Worm (Caenorhabditis elegans) whole organism, L3 larva: ENCODE results near the gene clp-6.

Experiments used
- R02D3.7 ChIP-seq: fragments of 150-350 bp; optimal IDR thresholded peaks from 2 replicates; lab custom pipeline; 2014; ENCODE audit warnings: missing biosample characterization, missing genetic modification characterization
- ZK546.5 ChIP-seq: sonication (generic microtip); optimal IDR thresholded peaks from 2 replicates; lab custom pipeline; 2017; ENCODE audit warnings: missing biosample characterization, missing genetic modification characterization
- aly-2 ChIP-seq: fragments of 150-350 bp; optimal IDR thresholded peaks from 2 replicates; lab custom pipeline; 2014; ENCODE audit warnings: missing biosample characterization, missing genetic modification characterization
- ceh-16 ChIP-seq: sonication (generic microtip); optimal IDR thresholded peaks from 2 replicates; lab custom pipeline; 2017; ENCODE audit warnings: missing biosample characterization, missing genetic modification characterization
- ceh-28 ChIP-seq: fragments of 150-350 bp; optimal IDR thresholded peaks from 2 replicates; lab custom pipeline; 2014; ENCODE audit warnings: missing biosample characterization, missing genetic modification reagents, missing genetic modification characterization
- ceh-82 ChIP-seq: fragments of 150-350 bp; optimal IDR thresholded peaks from 2 replicates; lab custom pipeline; 2014; ENCODE audit warnings: missing biosample characterization, missing genetic modification characterization
- ceh-9 ChIP-seq: sonication (generic microtip); optimal IDR thresholded peaks from 2 replicates; lab custom pipeline; 2018; ENCODE audit warnings: missing biosample characterization, missing genetic modification characterization
- daf-12 ChIP-seq: fragments of 150-350 bp; optimal IDR thresholded peaks from 2 replicates; lab custom pipeline; 2014; ENCODE audit warnings: missing biosample characterization, missing genetic modification reagents, missing genetic modification characterization
- egl-5 ChIP-seq: fragments of 150-350 bp; optimal IDR thresholded peaks from 2 replicates; lab custom pipeline; 2017; ENCODE audit warnings: missing biosample characterization, missing genetic modification reagents, missing genetic modification characterization, inconsistent platforms
- elt-1 ChIP-seq: fragments of 150-350 bp; optimal IDR thresholded peaks from 2 replicates; lab custom pipeline; 2014; ENCODE audit warnings: missing biosample characterization, missing genetic modification characterization
- elt-2 ChIP-seq: sonication (generic microtip); optimal IDR thresholded peaks from 2 replicates; lab custom pipeline; 2016; ENCODE audit warnings: missing genetic modification reagents, mild to moderate bottlenecking, missing genetic modification characterization, missing compliant biosample characterization
- eor-1 ChIP-seq, 2 experiments: fragments of 150-350 bp; optimal IDR thresholded peaks; 2 replicates each; lab custom pipeline; 2014 to 2018; ENCODE audit warnings: missing biosample characterization in 2 of 2, missing genetic modification characterization in 2 of 2
- fos-1 ChIP-seq: fragments of 150-350 bp; optimal IDR thresholded peaks from 2 replicates; lab custom pipeline; 2014; ENCODE audit warnings: missing biosample characterization, missing genetic modification characterization
- hmg-11 ChIP-seq: sonication (generic microtip); optimal IDR thresholded peaks from 2 replicates; lab custom pipeline; 2016; ENCODE audit warnings: missing genetic modification characterization, missing compliant biosample characterization
- jun-1 ChIP-seq: fragments of 150-350 bp; optimal IDR thresholded peaks from 2 replicates; lab custom pipeline; 2014; ENCODE audit warnings: missing biosample characterization, missing genetic modification reagents, missing genetic modification characterization
- lin-15B ChIP-seq: fragments of 150-350 bp; optimal IDR thresholded peaks from 2 replicates; lab custom pipeline; 2014; ENCODE audit warnings: missing biosample characterization, missing genetic modification characterization
- lin-39 ChIP-seq: fragments of 150-350 bp; optimal IDR thresholded peaks from 2 replicates; lab custom pipeline; 2018; ENCODE audit warnings: missing biosample characterization, missing genetic modification reagents, missing genetic modification characterization
- mdl-1 ChIP-seq: fragments of 150-350 bp; optimal IDR thresholded peaks from 2 replicates; lab custom pipeline; 2014; ENCODE audit warnings: missing biosample characterization, missing genetic modification characterization
- nfya-1 ChIP-seq: sonication (generic microtip); optimal IDR thresholded peaks from 2 replicates; lab custom pipeline; 2017; ENCODE audit warnings: missing genetic modification characterization, mild to moderate bottlenecking, missing compliant biosample characterization, antibody characterized with exemption, moderate library complexity; ENCODE audit not compliant: insufficient read depth
- nhr-12 ChIP-seq: fragments of 150-350 bp; optimal IDR thresholded peaks from 2 replicates; lab custom pipeline; 2014; ENCODE audit warnings: missing biosample characterization, missing genetic modification characterization
- nhr-23 ChIP-seq: fragments of 150-350 bp; optimal IDR thresholded peaks from 2 replicates; lab custom pipeline; 2014; ENCODE audit warnings: missing biosample characterization, missing genetic modification reagents, missing genetic modification characterization
- nhr-25 ChIP-seq: sonication (generic microtip); optimal IDR thresholded peaks from 2 replicates; lab custom pipeline; 2017; ENCODE audit warnings: missing biosample characterization, missing genetic modification characterization
- nhr-28 ChIP-seq: fragments of 150-350 bp; optimal IDR thresholded peaks from 2 replicates; lab custom pipeline; 2014; ENCODE audit warnings: missing biosample characterization, missing genetic modification characterization
- nhr-67 ChIP-seq: fragments of 150-350 bp; optimal IDR thresholded peaks from 2 replicates; lab custom pipeline; 2014; ENCODE audit warnings: missing biosample characterization, missing genetic modification characterization
- nhr-76 ChIP-seq: fragments of 150-350 bp; sonication (generic microtip); optimal IDR thresholded peaks from 5 replicates; lab custom pipeline; 2014; ENCODE audit warnings: missing biosample characterization, missing genetic modification characterization
- nhr-77 ChIP-seq: fragments of 150-350 bp; optimal IDR thresholded peaks from 2 replicates; lab custom pipeline; 2014; ENCODE audit warnings: missing biosample characterization, missing genetic modification characterization
- pqm-1 ChIP-seq: fragments of 150-350 bp; optimal IDR thresholded peaks from 2 replicates; lab custom pipeline; 2017; ENCODE audit warnings: missing biosample characterization, missing genetic modification characterization, inconsistent platforms
- sea-2 ChIP-seq: fragments of 150-350 bp; sonication (generic microtip); optimal IDR thresholded peaks from 4 replicates; lab custom pipeline; 2014; ENCODE audit warnings: missing biosample characterization, missing genetic modification reagents, missing genetic modification characterization
- skn-1 ChIP-seq: fragments of 150-350 bp; optimal IDR thresholded peaks from 2 replicates; lab custom pipeline; 2014; ENCODE audit warnings: missing biosample characterization, missing genetic modification characterization
- tbx-2 ChIP-seq: sonication (generic microtip); optimal IDR thresholded peaks from 2 replicates; lab custom pipeline; 2016; ENCODE audit warnings: mild to moderate bottlenecking, missing genetic modification characterization, missing compliant biosample characterization
- unc-39 ChIP-seq: sonication (generic microtip); optimal IDR thresholded peaks from 4 replicates; lab custom pipeline; 2017; ENCODE audit warnings: missing biosample characterization, missing genetic modification characterization
- unc-62 ChIP-seq: fragments of 150-350 bp; sonication (generic microtip); optimal IDR thresholded peaks from 4 replicates; lab custom pipeline; 2014; ENCODE audit warnings: missing biosample characterization, missing genetic modification reagents, missing genetic modification characterization
- ztf-4 ChIP-seq: fragments of 150-350 bp; optimal IDR thresholded peaks from 2 replicates; lab custom pipeline; 2014; ENCODE audit warnings: missing biosample characterization, missing genetic modification characterization

Gene clp-6

DNA sequence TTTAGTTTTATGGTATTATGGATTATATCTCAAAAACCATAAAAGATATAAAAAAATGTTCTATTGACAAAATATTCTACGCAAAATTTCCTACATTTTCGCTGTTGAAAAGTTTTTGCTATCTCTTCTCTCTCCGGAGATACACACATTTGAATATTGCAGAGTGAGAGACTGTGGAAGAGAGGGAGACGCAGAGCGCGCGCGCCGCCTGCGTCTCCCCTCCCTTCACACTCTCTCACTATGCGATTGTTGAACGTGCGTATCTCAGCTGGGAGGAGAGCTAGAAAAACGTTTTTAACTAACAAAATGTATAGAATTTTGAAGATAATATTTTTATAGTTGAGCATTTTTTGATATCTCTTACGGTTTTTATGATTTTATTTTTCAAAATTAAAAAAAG is 34.3 kb upstream of the clp-6 start:
- no peak for TF ChIP-seq fos-1 (tag; lab: Kevin White, UChicago)
- TF ChIP-seq nhr-25 (tag; lab: Kevin White, UChicago), result no peak
- no peak for TF ChIP-seq nhr-77 (tag; lab: Kevin White, UChicago)
- no peak for TF ChIP-seq elt-1 (tag; lab: Kevin White, UChicago)
- TF ChIP-seq unc-62 (GFP tag; lab: Kevin White, UChicago), result no peak
- no peak for TF ChIP-seq pqm-1 (tag; lab: Kevin White, UChicago)
- TF ChIP-seq, all 47 proteins: peak for 0

DNA sequence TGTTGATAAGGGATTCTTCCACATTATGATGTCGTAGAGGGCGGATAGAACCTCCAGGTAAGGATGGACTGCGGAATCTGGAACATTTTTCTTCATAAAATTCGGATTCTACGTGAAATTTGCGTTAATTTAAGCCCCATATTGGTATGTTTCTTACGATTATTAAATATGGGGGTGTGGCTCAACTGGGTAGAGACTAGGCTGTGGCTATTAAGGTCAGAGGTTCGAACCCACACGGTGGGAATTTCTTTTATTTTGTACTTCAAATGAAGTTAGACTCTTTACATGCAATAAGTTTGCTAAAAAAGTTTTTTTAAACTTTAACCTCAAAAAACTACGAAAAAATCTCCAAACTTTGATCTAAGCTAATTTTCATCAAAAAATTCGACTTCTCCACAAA is 30.6 kb upstream of the clp-6 start:
- TF ChIP-seq lin-39 (tag; lab: Kevin White, UChicago) (no peak), ceh-28 (tag; lab: Kevin White, UChicago) (no peak), ceh-9 (tag; lab: Kevin White, UChicago) (no peak), hmg-11 (tag; lab: Kevin White, UChicago) (no peak), aly-2 (tag; lab: Kevin White, UChicago) (no peak), ceh-16 (no peak), mdl-1 (tag; lab: Kevin White, UChicago) (no peak), nhr-77 (tag; lab: Kevin White, UChicago) (no peak), jun-1 (tag; lab: Kevin White, UChicago) (no peak)

DNA sequence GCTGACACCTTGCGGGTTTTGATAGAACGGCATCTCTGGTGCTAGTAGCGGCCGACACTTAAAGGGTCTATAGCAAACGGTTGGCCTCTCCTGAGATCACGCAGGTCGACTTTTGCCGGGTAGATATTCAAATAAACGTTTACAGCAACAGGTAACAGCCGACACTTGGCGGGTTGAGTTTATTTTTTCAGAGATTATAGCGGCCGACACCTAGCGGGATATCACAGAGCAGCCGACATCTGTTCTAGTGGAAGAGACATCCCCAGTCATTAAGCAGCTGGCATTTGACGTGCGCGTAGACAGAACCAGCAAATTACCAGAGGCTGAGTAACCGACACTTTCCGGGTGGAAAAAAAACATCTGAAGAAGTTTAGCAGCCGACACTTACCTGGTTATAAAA is 26.6 kb upstream of the clp-6 start:
- TF ChIP-seq nhr-23 (tag; lab: Kevin White, UChicago) (no peak), nhr-67 (no peak), nfya-1 (tag; lab: Kevin White, UChicago) (no peak), sea-2 (GFP tag; lab: Kevin White, UChicago) (no peak), jun-1 (tag; lab: Kevin White, UChicago) (no peak), unc-39 (tag; lab: Kevin White, UChicago) (no peak), egl-5 (no peak), eor-1 (tag; optimal IDR thresholded peaks at IDR 0.05; lab: Kevin White, UChicago) (no peak), mdl-1 (tag; lab: Kevin White, UChicago) (no peak), nhr-25 (tag; lab: Kevin White, UChicago) (no peak)

DNA sequence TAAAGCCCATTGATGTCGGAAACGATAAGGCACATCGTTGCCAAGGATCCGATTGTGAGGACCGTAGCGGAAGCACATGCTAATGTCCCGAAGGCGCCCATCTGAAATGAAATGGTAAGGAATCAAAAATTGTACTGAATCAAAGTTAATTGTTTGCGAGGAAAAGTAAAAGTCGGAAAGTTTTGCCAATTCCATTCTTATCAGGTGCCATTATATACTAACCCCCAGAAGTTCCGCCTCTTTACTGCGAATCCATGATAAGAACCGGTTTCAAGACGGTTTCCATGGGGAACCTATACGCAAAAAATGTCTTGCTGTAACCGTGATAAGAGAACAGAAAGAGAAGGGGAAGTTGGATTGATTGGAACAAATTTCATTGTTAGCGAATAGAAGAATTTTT is 25.8 kb upstream of the clp-6 start, which contains the start of gene col-106:
col-106 (minus strand) TSS at position 101 of the 400 bp plus-strand sequence.
- no peak for TF ChIP-seq nhr-76 (tag; lab: Kevin White, UChicago)
- TF ChIP-seq nhr-77 (tag; lab: Kevin White, UChicago), result no peak
- TF ChIP-seq ztf-4 (tag; lab: Kevin White, UChicago), result no peak
- TF ChIP-seq elt-1 (tag; lab: Kevin White, UChicago), result no peak
- TF ChIP-seq skn-1 (tag; lab: Kevin White, UChicago), result no peak
- TF ChIP-seq ceh-16, result no peak
- no peak for TF ChIP-seq ZK546.5 (tag; lab: Kevin White, UChicago)
- TF ChIP-seq elt-2, result no peak
- TF ChIP-seq pqm-1 (tag; lab: Kevin White, UChicago), result no peak
- TF ChIP-seq daf-12 (tag; lab: Kevin White, UChicago), result no peak
- no peak for TF ChIP-seq tbx-2 (tag; lab: Kevin White, UChicago)
- no peak for TF ChIP-seq R02D3.7 (tag; lab: Kevin White, UChicago)
- no peak for TF ChIP-seq lin-15B (tag; lab: Kevin White, UChicago)
- TF ChIP-seq ceh-82 (tag; lab: Kevin White, UChicago), result no peak
- TF ChIP-seq nhr-28, result no peak
- TF ChIP-seq sea-2 (GFP tag; lab: Kevin White, UChicago), result no peak
- TF ChIP-seq mdl-1 (tag; lab: Kevin White, UChicago), result no peak
- no peak for TF ChIP-seq nhr-12 (tag; lab: Kevin White, UChicago)
- no peak for TF ChIP-seq aly-2 (tag; lab: Kevin White, UChicago)
- TF ChIP-seq ceh-28 (tag; lab: Kevin White, UChicago), result no peak

DNA sequence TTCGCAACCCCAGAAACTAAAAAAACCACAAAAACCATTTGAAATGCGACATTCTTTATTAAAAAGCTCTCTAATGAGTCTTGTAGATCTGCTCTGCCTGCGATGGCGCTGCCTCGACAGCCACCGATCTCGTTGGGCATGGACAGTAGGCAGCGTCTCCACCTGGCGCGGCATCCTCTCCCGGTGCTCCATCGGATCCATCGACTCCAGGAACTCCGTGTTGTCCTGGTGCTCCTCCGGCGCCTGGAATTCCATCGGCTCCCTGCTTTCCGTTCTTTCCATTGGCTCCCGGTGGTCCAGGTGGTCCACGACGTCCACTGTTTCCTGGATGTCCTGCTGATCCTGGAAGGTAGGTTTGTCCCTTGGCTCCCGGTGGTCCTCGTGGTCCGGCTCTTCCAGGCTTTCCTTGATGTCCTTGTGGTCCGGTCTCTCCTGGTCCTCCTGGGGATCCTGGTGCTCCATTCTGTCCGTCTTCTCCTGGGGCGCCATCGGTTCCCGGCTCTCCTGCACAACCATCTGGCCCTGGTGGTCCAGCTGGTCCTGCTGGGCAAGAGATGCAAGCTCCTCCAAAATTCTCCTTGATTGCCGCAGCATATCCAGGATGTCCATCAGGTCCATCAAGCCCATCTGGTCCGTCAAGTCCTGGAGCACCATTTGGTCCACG is 25.1 kb upstream of the clp-6 start:
- TF ChIP-seq nhr-28 (no peak), unc-62 (GFP tag; lab: Kevin White, UChicago) (no peak)
